Worm (Caenorhabditis elegans): ENCODE measurements around the gene C23F12.3.

DNA sequence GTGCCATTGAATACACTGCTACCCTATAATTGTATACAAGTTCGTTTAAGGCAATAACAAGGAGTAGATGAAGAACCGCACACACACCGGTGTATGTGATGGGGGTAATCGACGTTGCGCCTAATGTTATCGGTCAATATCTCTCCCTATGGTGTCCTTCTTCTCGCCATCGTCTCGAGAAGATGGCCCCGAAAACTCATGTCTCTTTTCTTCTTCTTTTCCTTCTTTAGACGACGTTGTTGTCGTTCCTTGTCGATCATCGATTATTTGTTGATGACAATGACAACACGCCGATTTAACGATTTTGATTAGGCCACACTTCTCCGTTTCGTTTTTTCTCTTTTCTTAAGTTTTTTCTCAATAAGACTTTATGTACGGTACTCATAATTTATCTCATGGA lies 17.7 kb downstream of the C23F12.3 start:
- TF ChIP-seq ctbp-1 (GFP tag; IDR thresholded peaks at IDR 0.05) (no peak), ztf-11 (tag; optimal IDR thresholded peaks at IDR 0.05) (no peak)
